Worm (Caenorhabditis elegans): ENCODE results near the gene kin-29.

kin-29 gene

DNA sequence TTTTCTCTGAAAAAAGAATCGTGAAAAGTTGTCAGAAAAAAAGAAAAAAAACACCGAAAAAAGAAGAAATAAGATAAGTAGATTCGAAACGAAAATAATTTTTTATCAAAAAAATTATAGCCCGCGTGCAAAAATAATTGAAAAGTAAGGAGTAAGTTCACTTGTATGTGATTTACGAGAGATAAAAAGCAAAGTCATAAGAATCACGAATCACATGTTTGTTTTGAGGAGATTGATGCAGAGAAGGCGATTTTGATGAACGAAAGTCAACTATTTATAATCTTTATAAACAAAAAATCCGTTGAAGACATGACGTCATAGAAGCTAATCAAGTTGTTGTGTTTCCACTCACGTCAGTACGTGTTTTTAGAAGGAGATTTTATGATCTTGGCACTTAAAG, 12.0 kb downstream of the kin-29 start, which contains the start of gene Y71H10B.1:
Y71H10B.1 (minus strand) TSS at position 6 of the 400 bp plus-strand sequence.
- TF ChIP-seq nhr-25 (tag; optimal IDR thresholded peaks at IDR 0.05) (peak; percentile 7), C34F6.9 (tag; optimal IDR thresholded peaks at IDR 0.05) (peak; percentile 21), blmp-1 (tag; optimal IDR thresholded peaks at IDR 0.05; ENCODE audit: insufficient read depth) (no peak)

DNA sequence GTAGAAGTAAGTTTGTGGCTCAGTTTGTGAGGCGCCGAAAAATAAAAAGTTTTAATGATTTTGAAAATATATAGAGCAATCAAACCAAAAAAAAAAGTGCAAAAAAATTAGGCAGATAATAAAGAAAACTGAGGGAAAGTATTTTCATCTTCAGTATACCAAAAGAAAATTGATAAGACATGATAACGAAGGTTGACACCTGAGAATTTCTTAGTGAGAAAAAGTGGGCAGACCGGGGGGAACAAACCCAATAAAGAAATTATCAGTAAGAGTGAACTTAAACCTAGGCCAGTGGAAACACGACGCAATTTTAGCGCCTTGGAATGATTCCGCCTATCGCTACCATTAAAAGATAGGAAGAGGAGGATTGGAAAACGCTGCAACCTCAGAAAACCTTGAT, 13.6 kb downstream of the kin-29 start:
- no peak for TF ChIP-seq Y55F3AM.14 (GFP tag; optimal IDR thresholded peaks at IDR 0.05)
- TF ChIP-seq ztf-1 (GFP tag; conservative IDR thresholded peaks at IDR 0.05) = no peak
- peak; percentile 82 for TF ChIP-seq fos-1 (tag; optimal IDR thresholded peaks at IDR 0.05)
- no peak for TF ChIP-seq nhr-25 (tag; optimal IDR thresholded peaks at IDR 0.05)
- TF ChIP-seq sma-9 (GFP tag; optimal IDR thresholded peaks at IDR 0.05) = peak; percentile 23
- no peak for TF ChIP-seq sma-9 (tag; optimal IDR thresholded peaks at IDR 0.05)

DNA sequence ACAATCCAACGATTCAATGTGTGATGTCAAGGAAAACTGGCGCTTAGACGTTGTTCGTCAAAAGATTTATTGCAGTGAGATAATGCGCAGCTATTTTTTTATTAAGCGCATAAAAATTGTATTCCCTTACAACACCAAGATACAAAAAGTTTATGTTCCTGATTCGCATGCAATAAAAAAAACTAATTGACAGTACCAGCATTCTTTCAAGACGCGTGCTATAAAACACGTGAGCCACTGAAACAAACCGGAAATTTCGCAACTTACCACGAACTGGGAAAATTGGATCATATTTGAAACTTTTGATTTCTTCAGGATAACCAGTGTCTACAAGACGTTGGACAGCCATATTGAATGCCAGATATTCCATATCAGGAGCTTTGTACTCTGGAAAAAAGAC, 14.8 kb downstream of the kin-29 start:
- TF ChIP-seq nhr-23 (tag; optimal IDR thresholded peaks at IDR 0.05) (no peak), nhr-21 (tag; optimal IDR thresholded peaks at IDR 0.05) (no peak), gmeb-1 (tag; optimal IDR thresholded peaks at IDR 0.05) (no peak), unc-55 (GFP tag; optimal IDR thresholded peaks at IDR 0.05) (no peak), peb-1 (tag; optimal IDR thresholded peaks at IDR 0.05) (no peak), nhr-77 (tag; optimal IDR thresholded peaks at IDR 0.05) (no peak), sma-9 (GFP tag; optimal IDR thresholded peaks at IDR 0.05) (no peak), sma-9 (tag; optimal IDR thresholded peaks at IDR 0.05) (no peak), lsy-2 (tag; optimal IDR thresholded peaks at IDR 0.05) (no peak), aly-2 (tag; optimal IDR thresholded peaks at IDR 0.05) (no peak), fos-1 (tag; optimal IDR thresholded peaks at IDR 0.05) (no peak), skn-1 (tag; optimal IDR thresholded peaks at IDR 0.05) (no peak), nhr-12 (tag; optimal IDR thresholded peaks at IDR 0.05) (no peak), unc-62 (GFP tag; optimal IDR thresholded peaks at IDR 0.05) (no peak), egl-27 (tag; optimal IDR thresholded peaks at IDR 0.05) (no peak), nhr-11 (tag; optimal IDR thresholded peaks at IDR 0.05) (no peak)

DNA sequence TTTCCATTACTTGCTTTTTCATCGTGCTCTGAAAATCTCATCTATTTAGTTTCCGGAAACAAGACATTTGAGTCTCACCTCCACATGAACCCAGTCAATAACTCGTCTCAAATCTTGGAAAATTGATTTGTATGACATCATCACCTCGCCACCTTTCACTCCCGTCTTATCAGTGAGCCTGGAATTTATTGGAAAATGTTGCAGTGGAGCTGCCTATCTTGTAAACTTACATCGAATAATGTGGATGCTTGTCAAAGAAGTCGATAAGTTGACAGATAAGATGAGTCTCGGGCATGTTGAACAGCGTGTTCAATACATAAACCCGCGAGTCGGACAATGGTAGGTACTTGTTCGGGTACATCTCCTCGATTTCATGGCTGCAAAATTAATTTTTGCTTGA, 15.5 kb downstream of the kin-29 start:
- TF ChIP-seq sma-9 (GFP tag; optimal IDR thresholded peaks at IDR 0.05) (peak; percentile 55), sma-9 (tag; optimal IDR thresholded peaks at IDR 0.05) (no peak), fos-1 (tag; optimal IDR thresholded peaks at IDR 0.05) (peak; percentile 56), ceh-16 (tag; optimal IDR thresholded peaks at IDR 0.05) (no peak), Y55F3AM.14 (GFP tag; optimal IDR thresholded peaks at IDR 0.05) (no peak), nhr-23 (tag; optimal IDR thresholded peaks at IDR 0.05) (no peak), nhr-25 (tag; optimal IDR thresholded peaks at IDR 0.05) (no peak), F13H6.1 (tag; optimal IDR thresholded peaks at IDR 0.05) (no peak), ztf-1 (GFP tag; conservative IDR thresholded peaks at IDR 0.05) (no peak), nhr-21 (tag; optimal IDR thresholded peaks at IDR 0.05) (no peak), sma-3 (GFP tag; optimal IDR thresholded peaks at IDR 0.05) (no peak)

DNA sequence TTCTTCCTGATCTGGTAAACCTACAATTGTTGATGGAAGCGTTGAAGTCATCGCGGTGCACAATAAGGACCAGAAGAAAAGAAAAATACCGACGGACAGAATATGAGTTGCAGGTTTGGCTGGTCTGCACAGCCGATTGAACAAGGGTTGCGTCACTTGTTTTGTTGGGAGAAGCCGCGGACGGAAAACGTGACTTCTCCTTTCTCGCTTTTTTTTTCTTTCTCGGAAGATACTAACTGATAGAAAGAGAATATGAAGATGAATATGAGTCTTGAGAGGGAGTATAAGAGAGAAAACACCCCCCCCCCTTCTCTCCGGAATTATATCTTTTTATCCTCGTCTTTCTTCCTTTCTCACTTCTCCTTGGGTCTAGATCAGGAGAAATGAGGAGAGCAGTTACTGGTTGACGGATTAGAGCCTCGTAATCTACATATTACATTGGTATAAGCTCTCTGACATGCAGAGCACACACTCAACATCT, 24.5 kb downstream of the kin-29 start, which contains the start of gene ssr-2:
ssr-2 (minus strand) TSS at position 51 of the 481 bp plus-strand sequence.
- TF ChIP-seq skn-1 (tag; optimal IDR thresholded peaks at IDR 0.05) = no peak
- no peak for TF ChIP-seq ceh-82 (tag; optimal IDR thresholded peaks at IDR 0.05)
- TF ChIP-seq nhr-6 (tag; optimal IDR thresholded peaks at IDR 0.05) = no peak
- no peak for TF ChIP-seq nhr-129 (tag; optimal IDR thresholded peaks at IDR 0.05)
- no peak for TF ChIP-seq sem-4 (tag; optimal IDR thresholded peaks at IDR 0.05)
- no peak for TF ChIP-seq R02D3.7 (tag; optimal IDR thresholded peaks at IDR 0.05)
- TF ChIP-seq nhr-11 (tag; optimal IDR thresholded peaks at IDR 0.05) = no peak
- no peak for TF ChIP-seq lin-13 (GFP tag; optimal IDR thresholded peaks at IDR 0.05)
- TF ChIP-seq ZK546.5 (tag; optimal IDR thresholded peaks at IDR 0.05) = no peak
- no peak for TF ChIP-seq unc-55 (GFP tag; optimal IDR thresholded peaks at IDR 0.05)
- TF ChIP-seq lin-11 (tag; optimal IDR thresholded peaks at IDR 0.05) = no peak
- TF ChIP-seq aly-2 (tag; optimal IDR thresholded peaks at IDR 0.05) = no peak
- TF ChIP-seq crh-2 (tag; optimal IDR thresholded peaks at IDR 0.05) = no peak
- no peak for TF ChIP-seq zag-1 (tag; optimal IDR thresholded peaks at IDR 0.05)
- no peak for TF ChIP-seq mbf-1 (tag; optimal IDR thresholded peaks at IDR 0.05)

Data from whole organism, L2 larva.